Worm (Caenorhabditis elegans) whole organism, late embryonic: ENCODE data around the gene frl-1.

Experiments used
- ceh-14 ChIP-seq: sonication (generic microtip); optimal IDR thresholded peaks from 2 replicates; lab custom pipeline; 2016; ENCODE audit warnings: missing genotype, missing genetic modification characterization, missing compliant biosample characterization
- ceh-45 ChIP-seq: fragments of 200-800 bp; sonication (Bioruptor generic); IDR thresholded peaks from 2 replicates; pipeline ENCODE4 v1.3.6; 2022; ENCODE audit warnings: missing genetic modification reagents, missing genetic modification characterization, missing compliant biosample characterization
- elt-4 ChIP-seq: sonication (generic microtip); optimal IDR thresholded peaks from 2 replicates; lab custom pipeline; 2016; ENCODE audit warnings: missing genetic modification characterization, missing compliant biosample characterization
- unc-86 ChIP-seq: sonication (generic microtip); optimal IDR thresholded peaks from 2 replicates; lab custom pipeline; 2016; ENCODE audit warnings: missing genetic modification characterization, missing compliant biosample characterization

ce11 chrIII:2116797-2117196 lies 7.1 kb upstream of the frl-1 start, which contains the start of gene Y48G9A.11:
- TF ChIP-seq ceh-45 (GFP tag; lab: Robert Waterston, UW) (no peak), unc-86 (tag; lab: Kevin White, UChicago) (no peak), ceh-14 (no peak), elt-4 (tag; lab: Kevin White, UChicago) (no peak)
